Fruit fly (Drosophila melanogaster): ENCODE measurements around the gene CG3337.
A peak's percentile ranks its signal among the peaks of the same experiment; 100 is the strongest.

- TF ChIP-seq dsf (GFP tag; optimal IDR thresholded peaks at IDR 0.05; ENCODE audit: borderline replicate concordance) (no peak), woc (GFP tag; optimal IDR thresholded peaks at IDR 0.05) (peak; percentile 21), CrebA (GFP tag; optimal IDR thresholded peaks at IDR 0.05; ENCODE audit: borderline replicate concordance) (no peak), ey (GFP tag; optimal IDR thresholded peaks at IDR 0.05) (no peak), Hr78 (GFP tag; optimal IDR thresholded peaks at IDR 0.05) (no peak), h (GFP tag; optimal IDR thresholded peaks at IDR 0.05) (no peak), Dif (GFP tag; optimal IDR thresholded peaks at IDR 0.05; ENCODE audit: partially characterized antibody) (peak; percentile 1)
Measured at dm6 chr3R:21187394-21188392, 35.7 kb downstream of the CG3337 start.
